Fruit fly (Drosophila melanogaster): ENCODE measurements around the gene CG13272.

- no peak for TF ChIP-seq CG8159 (tag; optimal IDR thresholded peaks at IDR 0.05)
- no peak for TF ChIP-seq Pif1A (GFP tag; optimal IDR thresholded peaks at IDR 0.05)
- TF ChIP-seq CG32121 (GFP tag; IDR thresholded peaks at IDR 0.05) = no peak
- TF ChIP-seq CG17806 (tag; optimal IDR thresholded peaks at IDR 0.05) = no peak
- no peak for TF ChIP-seq Snoo (tag; optimal IDR thresholded peaks at IDR 0.05)
- TF ChIP-seq rn (GFP tag; IDR thresholded peaks at IDR 0.05) = no peak
- no peak for TF ChIP-seq EcR (GFP tag; optimal IDR thresholded peaks at IDR 0.05)
- no peak for TF ChIP-seq CG9948 (tag; optimal IDR thresholded peaks at IDR 0.05)
- no peak for TF ChIP-seq CG4496 (GFP tag; IDR thresholded peaks at IDR 0.05)
- no peak for TF ChIP-seq Ets98B (GFP tag; IDR thresholded peaks at IDR 0.05)
- TF ChIP-seq CG12605 (GFP tag; IDR thresholded peaks at IDR 0.05) = no peak
- no peak for TF ChIP-seq CG34367 (tag; optimal IDR thresholded peaks at IDR 0.05)
- TF ChIP-seq CG13204 (GFP tag; optimal IDR thresholded peaks at IDR 0.05) = no peak
- no peak for TF ChIP-seq Pif1B (GFP tag; optimal IDR thresholded peaks at IDR 0.05)
These were observed 56.4 kb downstream of the CG13272 start, which contains the start of gene CG6012 for dm6 chr2L:16861126-16861525.

Data from whole organism, pupa.